Worm (Caenorhabditis elegans): Measurements from ENCODE around the gene F07E5.7.

The F07E5.7 gene

DNA sequence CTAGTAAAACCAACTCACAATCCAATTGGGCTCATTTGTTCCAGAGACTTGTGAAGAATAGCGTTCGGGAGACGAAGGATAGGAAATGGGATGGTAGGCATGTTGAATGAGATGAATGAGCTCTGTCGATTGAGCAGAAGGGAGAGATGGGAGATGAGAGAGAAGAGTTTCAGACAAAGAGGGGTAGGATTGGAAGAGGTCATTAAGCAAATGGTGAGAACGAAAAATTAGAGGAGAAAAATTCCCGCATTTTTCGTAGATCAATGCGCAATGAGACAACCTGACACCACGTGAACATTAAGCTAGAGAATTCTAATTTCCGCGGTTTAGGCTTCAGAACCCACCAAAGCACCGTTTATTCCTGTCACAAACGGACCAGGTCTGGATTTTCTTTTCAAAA, 7.3 kb downstream of the F07E5.7 start, which contains the start of gene F07E5.13:
Gene F07E5.13, minus strand, starts transcription at position 101 of the 400 bp plus-strand sequence.
- no peak for TF ChIP-seq ZK337.2 (GFP tag; IDR thresholded peaks at IDR 0.05)
- TF ChIP-seq Y75B8A.6 (GFP tag; IDR thresholded peaks at IDR 0.05) = no peak
- no peak for TF ChIP-seq rbr-2 (tag; optimal IDR thresholded peaks at IDR 0.05)
- no peak for TF ChIP-seq hlh-11 (tag; optimal IDR thresholded peaks at IDR 0.05)
- no peak for TF ChIP-seq nhr-6 (tag; optimal IDR thresholded peaks at IDR 0.05)
- no peak for TF ChIP-seq lim-7 (GFP tag; IDR thresholded peaks at IDR 0.05)
- TF ChIP-seq unc-39 (tag; optimal IDR thresholded peaks at IDR 0.05) = no peak
- TF ChIP-seq lir-3 (tag; optimal IDR thresholded peaks at IDR 0.05) = no peak
- no peak for TF ChIP-seq F44E2.7 (GFP tag; IDR thresholded peaks at IDR 0.05)
- TF ChIP-seq dmd-8 (GFP tag; IDR thresholded peaks at IDR 0.05) = no peak
- no peak for TF ChIP-seq nhr-28 (tag; optimal IDR thresholded peaks at IDR 0.05)
- TF ChIP-seq nhr-25 (tag; optimal IDR thresholded peaks at IDR 0.05; ENCODE audit: borderline replicate concordance, insufficient read depth) = no peak
- TF ChIP-seq hmg-1.1 (GFP tag; IDR thresholded peaks at IDR 0.05) = no peak

DNA sequence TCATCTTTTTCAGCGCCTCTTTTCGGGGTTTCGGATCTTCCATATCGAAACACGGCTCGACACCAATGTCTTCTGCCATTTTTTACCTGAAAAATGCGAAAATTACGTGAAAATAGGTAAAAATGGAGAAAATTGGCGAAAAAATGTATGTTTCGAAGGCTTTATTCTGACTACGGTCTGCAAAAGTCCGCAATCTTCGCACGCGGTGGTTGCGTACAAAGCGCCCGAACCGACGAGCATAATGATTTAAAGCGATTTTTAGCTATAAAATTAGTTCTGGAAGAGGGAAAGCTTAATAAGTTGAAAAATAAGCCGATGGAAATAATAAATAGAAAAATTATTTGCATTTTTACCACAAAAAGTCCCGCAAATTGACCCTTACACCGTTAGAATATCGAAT, 12.3 kb downstream of the F07E5.7 start, which contains the start of gene F07E5.5:
Gene F07E5.5, minus strand, starts transcription at position 86 of the 400 bp plus-strand sequence.
- TF ChIP-seq ceh-32 (tag; optimal IDR thresholded peaks at IDR 0.05; ENCODE audit: poor library complexity) (no peak), Y105C5A.15 (GFP tag; IDR thresholded peaks at IDR 0.05) (no peak), hmg-1.1 (GFP tag; IDR thresholded peaks at IDR 0.05) (peak; percentile 27; the same call in 1 of the 2 replicates), nhr-25 (tag; optimal IDR thresholded peaks at IDR 0.05; ENCODE audit: borderline replicate concordance, insufficient read depth) (no peak), spr-1 (tag; optimal IDR thresholded peaks at IDR 0.05) (no peak), zfp-2 (tag; optimal IDR thresholded peaks at IDR 0.05) (no peak), ceh-44 (GFP tag; IDR thresholded peaks at IDR 0.05) (no peak), lsy-2 (tag; optimal IDR thresholded peaks at IDR 0.05) (peak; percentile 74 to 97), ceh-20 (GFP tag; IDR thresholded peaks at IDR 0.05) (no peak), nhr-28 (tag; optimal IDR thresholded peaks at IDR 0.05) (peak; percentile 48), set-16 (GFP tag; IDR thresholded peaks at IDR 0.05) (no peak), zfp-3 (GFP tag; conservative IDR thresholded peaks at IDR 0.05) (no peak), lin-38 (GFP tag; IDR thresholded peaks at IDR 0.05) (peak; percentile 69), nhr-11 (tag; optimal IDR thresholded peaks at IDR 0.05) (peak; percentile 69), dpl-1 (GFP tag; optimal IDR thresholded peaks at IDR 0.05) (peak; percentile 64), lim-7 (GFP tag; IDR thresholded peaks at IDR 0.05) (no peak), fkh-10 (GFP tag; optimal IDR thresholded peaks at IDR 0.05) (peak; percentile 13), mes-2 (tag; optimal IDR thresholded peaks at IDR 0.05; ENCODE audit: poor library complexity, severe bottlenecking) (peak; percentile 81), hif-1 (tag; optimal IDR thresholded peaks at IDR 0.05) (no peak), lin-13 (GFP tag; optimal IDR thresholded peaks at IDR 0.05) (peak; percentile 45), dmd-6 (GFP tag; IDR thresholded peaks at IDR 0.05) (peak; percentile 24; the same call in 1 of the 2 replicates), daf-19 (GFP tag; conservative IDR thresholded peaks at IDR 0.05) (no peak), ceh-82 (tag; optimal IDR thresholded peaks at IDR 0.05) (no peak), unc-130 (GFP tag; optimal IDR thresholded peaks at IDR 0.05) (no peak)

DNA sequence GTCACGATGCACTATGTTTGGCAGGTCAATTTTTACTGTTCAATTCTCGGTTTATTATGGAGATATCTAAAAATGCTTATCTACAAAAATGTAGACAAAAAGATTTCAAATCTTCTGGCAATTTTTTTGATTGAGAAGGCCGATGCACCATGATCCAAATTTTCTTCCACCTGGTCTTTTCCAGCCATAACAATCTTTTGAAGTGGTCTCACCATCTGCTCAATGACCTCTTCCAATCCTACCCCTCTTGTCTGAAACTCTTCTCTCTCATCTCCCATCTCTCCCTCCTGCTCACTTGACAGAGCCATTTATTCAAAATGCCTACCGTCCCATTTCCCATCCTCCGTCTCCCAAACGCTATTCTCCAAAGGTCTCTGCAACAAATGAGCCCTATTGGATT, 20.0 kb downstream of the F07E5.7 start, which contains the start of gene fbxb-35:
Gene fbxb-35, plus strand, starts transcription at position 301 of the 400 bp plus-strand sequence.
- TF ChIP-seq fos-1 (tag; optimal IDR thresholded peaks at IDR 0.05) (no peak), ceh-20 (GFP tag; IDR thresholded peaks at IDR 0.05) (no peak), mxl-3 (GFP tag; optimal IDR thresholded peaks at IDR 0.05) (no peak), egl-43 (GFP tag; IDR thresholded peaks at IDR 0.05) (no peak), snpc-4 (tag; optimal IDR thresholded peaks at IDR 0.05) (no peak), vab-7 (GFP tag; IDR thresholded peaks at IDR 0.05) (no peak), hlh-11 (tag; optimal IDR thresholded peaks at IDR 0.05) (no peak), madf-5 (GFP tag; IDR thresholded peaks at IDR 0.05) (no peak), ZK546.5 (tag; optimal IDR thresholded peaks at IDR 0.05) (no peak), F37D6.2 (tag; optimal IDR thresholded peaks at IDR 0.05) (no peak), lin-13 (GFP tag; optimal IDR thresholded peaks at IDR 0.05) (no peak), hlh-30 (tag; optimal IDR thresholded peaks at IDR 0.05; ENCODE audit: insufficient read depth) (no peak)
